Fruit fly (Drosophila melanogaster) Kc167 (cell line): ENCODE results near the gene Sik2.

ENCODE experiments used
- Sin3A ChIP-seq: fragments of >200 bp; optimal IDR thresholded peaks from 2 replicates; lab custom pipeline; 2018; ENCODE audit warnings: missing external identifiers
- h ChIP-seq: fragments of >200 bp; optimal IDR thresholded peaks from 3 replicates; lab custom pipeline; 2018; ENCODE audit warnings: missing external identifiers
- insv ChIP-seq: fragments of >200 bp; optimal IDR thresholded peaks from 3 replicates; lab custom pipeline; 2018; ENCODE audit warnings: missing external identifiers
- psq ChIP-seq: fragments of >200 bp; optimal IDR thresholded peaks from 2 replicates; lab custom pipeline; 2017; ENCODE audit warnings: missing external identifiers

- no peak for TF ChIP-seq Sin3A (lab: Kevin White, UChicago)
- TF ChIP-seq insv (lab: Kevin White, UChicago), result no peak
- TF ChIP-seq h (lab: Kevin White, UChicago), result no peak
- TF ChIP-seq psq (lab: Kevin White, UChicago), result no peak
Measured at dm6 chrX:2089812-2090211, 28.1 kb upstream of the Sik2 start.
